Worm (Caenorhabditis elegans) whole organism, young adult: Measurements from ENCODE around the gene tyr-6.

Experiments used
- F39B2.1 ChIP-seq: fragments of 200-800 bp; sonication (Bioruptor generic); IDR thresholded peaks from 2 replicates; pipeline ENCODE4 v1.3.6; 2022; ENCODE audit warnings: missing genetic modification reagents, missing genetic modification characterization, missing compliant biosample characterization
- Y53G8AR.9 ChIP-seq: fragments of 200-800 bp; sonication (Bioruptor generic); conservative IDR thresholded peaks from 2 replicates; pipeline ENCODE4 v1.3.6; 2022; ENCODE audit warnings: missing genetic modification reagents, missing genetic modification characterization, missing compliant biosample characterization
- bed-2 ChIP-seq: fragments of 200-800 bp; sonication (Bioruptor generic); IDR thresholded peaks from 2 replicates; pipeline ENCODE4 v1.3.6; 2022; ENCODE audit warnings: missing genetic modification reagents, missing genetic modification characterization, missing compliant biosample characterization
- cebp-2 ChIP-seq: fragments of 200-800 bp; sonication (Bioruptor generic); IDR thresholded peaks from 2 replicates; pipeline ENCODE4 v1.3.6; 2022; ENCODE audit warnings: missing genetic modification characterization, missing compliant biosample characterization
- ceh-58 ChIP-seq: fragments of 200-800 bp; sonication (Bioruptor generic); IDR thresholded peaks from 2 replicates; pipeline ENCODE4 v1.3.6; 2022; ENCODE audit warnings: missing genetic modification characterization, missing compliant biosample characterization
- hsf-1 ChIP-seq: fragments of 200-800 bp; sonication (Bioruptor generic); IDR thresholded peaks from 2 replicates; pipeline ENCODE4 v1.3.6; 2022; ENCODE audit warnings: missing genetic modification reagents, missing genetic modification characterization, missing compliant biosample characterization
- lin-26 ChIP-seq: fragments of 200-800 bp; sonication (Bioruptor generic); IDR thresholded peaks from 2 replicates; pipeline ENCODE4 v1.3.6; 2022; ENCODE audit warnings: missing genetic modification reagents, missing genetic modification characterization, missing compliant biosample characterization
- lin-54 ChIP-seq: fragments of 200-800 bp; sonication (Bioruptor generic); optimal IDR thresholded peaks from 2 replicates; lab custom pipeline; 2018; ENCODE audit warnings: mild to moderate bottlenecking, missing genetic modification characterization, missing compliant biosample characterization
- madf-10 ChIP-seq: sonication (generic microtip); optimal IDR thresholded peaks from 2 replicates; lab custom pipeline; 2016; ENCODE audit warnings: mild to moderate bottlenecking, missing genetic modification characterization, missing compliant biosample characterization
- madf-6 ChIP-seq: fragments of 200-800 bp; sonication (Bioruptor generic); IDR thresholded peaks from 2 replicates; pipeline ENCODE4 v1.3.6; 2022; ENCODE audit warnings: missing genetic modification reagents, missing genetic modification characterization, missing compliant biosample characterization
- mes-4 ChIP-seq: sonication (generic microtip); optimal IDR thresholded peaks from 2 replicates; lab custom pipeline; 2016; ENCODE audit warnings: missing genotype, missing genetic modification characterization, missing compliant biosample characterization
- ztf-3 ChIP-seq: fragments of 200-800 bp; sonication (Bioruptor generic); optimal IDR thresholded peaks from 2 replicates; lab custom pipeline; 2018; ENCODE audit warnings: mild to moderate bottlenecking, missing genetic modification characterization, missing compliant biosample characterization

The tyr-6 gene

ce11 chrIV:6531450-6531849 is 51.1 kb downstream of the tyr-6 start, which contains the start of gene C01G5.4:
C01G5.4 (plus strand) TSS chrIV:6531750.
- TF ChIP-seq F39B2.1 (GFP tag; lab: Robert Waterston, UW) (no peak), bed-2 (GFP tag; lab: Robert Waterston, UW) (no peak), ceh-58 (no peak), cebp-2 (GFP tag; lab: Robert Waterston, UW) (no peak), madf-10 (no peak), madf-6 (GFP tag; lab: Robert Waterston, UW) (no peak), hsf-1 (GFP tag; lab: Robert Waterston, UW) (no peak), ztf-3 (GFP tag; lab: Kevin White, UChicago) (no peak), Y53G8AR.9 (GFP tag; lab: Robert Waterston, UW) (no peak), lin-54 (GFP tag; lab: Kevin White, UChicago) (no peak), lin-26 (GFP tag; lab: Robert Waterston, UW) (no peak)

DNA sequence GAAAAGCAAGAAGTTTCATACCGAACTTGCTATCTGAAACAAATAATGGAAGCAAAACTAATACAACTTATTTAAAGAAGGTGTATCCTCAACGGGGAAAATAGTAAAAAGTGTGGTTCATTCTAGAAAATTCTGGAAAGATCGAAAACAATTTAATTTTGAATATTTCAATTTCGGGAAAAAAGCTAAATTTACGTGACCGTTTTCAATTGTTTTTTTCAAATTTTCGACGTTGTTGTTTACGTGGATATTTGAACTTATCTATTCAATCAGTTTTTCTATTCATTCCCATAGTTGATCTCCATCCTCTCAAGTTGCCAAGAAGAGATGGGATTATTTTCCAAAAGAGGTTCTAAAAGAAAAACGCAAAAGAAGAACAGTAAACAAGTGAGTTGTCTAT is 55.6 kb downstream of the tyr-6 start, which contains the start of gene C01G5.3:
TSS of gene C01G5.3 (plus strand) at position 301 of the 400 bp plus-strand sequence.
- TF ChIP-seq mes-4 (tag; lab: Kevin White, UChicago) = no peak
